Worm (Caenorhabditis elegans) whole organism, L3 larva: ENCODE measurements around the gene nyn-3.
A peak's percentile ranks its signal among the peaks of the same experiment; 100 is the strongest.

Experiments used
- ZK546.5 ChIP-seq: sonication (generic microtip); optimal IDR thresholded peaks from 2 replicates; lab custom pipeline; 2017; ENCODE audit warnings: missing biosample characterization, missing genetic modification characterization
- aly-2 ChIP-seq: fragments of 150-350 bp; optimal IDR thresholded peaks from 2 replicates; lab custom pipeline; 2014; ENCODE audit warnings: missing biosample characterization, missing genetic modification characterization
- ama-1 ChIP-seq: fragments of 150-350 bp; optimal IDR thresholded peaks from 2 replicates; lab custom pipeline; 2018
- ceh-16 ChIP-seq: sonication (generic microtip); optimal IDR thresholded peaks from 2 replicates; lab custom pipeline; 2017; ENCODE audit warnings: missing biosample characterization, missing genetic modification characterization
- ceh-82 ChIP-seq: fragments of 150-350 bp; optimal IDR thresholded peaks from 2 replicates; lab custom pipeline; 2014; ENCODE audit warnings: missing biosample characterization, missing genetic modification characterization
- daf-12 ChIP-seq: fragments of 150-350 bp; optimal IDR thresholded peaks from 2 replicates; lab custom pipeline; 2014; ENCODE audit warnings: missing biosample characterization, missing genetic modification reagents, missing genetic modification characterization
- egl-27 ChIP-seq: sonication (generic microtip); optimal IDR thresholded peaks from 4 replicates; lab custom pipeline; 2017; ENCODE audit warnings: missing biosample characterization, missing genetic modification reagents, missing genetic modification characterization
- elt-1 ChIP-seq: fragments of 150-350 bp; optimal IDR thresholded peaks from 2 replicates; lab custom pipeline; 2014; ENCODE audit warnings: missing biosample characterization, missing genetic modification characterization
- elt-2 ChIP-seq: sonication (generic microtip); optimal IDR thresholded peaks from 2 replicates; lab custom pipeline; 2016; ENCODE audit warnings: missing genetic modification reagents, mild to moderate bottlenecking, missing genetic modification characterization, missing compliant biosample characterization
- elt-3 ChIP-seq, 3 experiments: fragments of 150-350 bp in 1 of 3; sonication (generic microtip) in 2 of 3; optimal IDR thresholded peaks; 2 replicates in 2 of 3; 4 replicates in 1 of 3; lab custom pipeline; 2014 to 2017; ENCODE audit warnings: missing biosample characterization in 3 of 3, missing genetic modification characterization in 3 of 3
- fkh-10 ChIP-seq: sonication (generic microtip); optimal IDR thresholded peaks from 2 replicates; lab custom pipeline; 2017; ENCODE audit warnings: missing biosample characterization, missing genetic modification reagents, missing genetic modification characterization
- fkh-2 ChIP-seq: fragments of 150-350 bp; optimal IDR thresholded peaks from 2 replicates; lab custom pipeline; 2014; ENCODE audit warnings: missing biosample characterization, missing genetic modification reagents, missing genetic modification characterization
- hmg-11 ChIP-seq: sonication (generic microtip); optimal IDR thresholded peaks from 2 replicates; lab custom pipeline; 2016; ENCODE audit warnings: missing genetic modification characterization, missing compliant biosample characterization
- jun-1 ChIP-seq: fragments of 150-350 bp; optimal IDR thresholded peaks from 2 replicates; lab custom pipeline; 2014; ENCODE audit warnings: missing biosample characterization, missing genetic modification reagents, missing genetic modification characterization
- lin-15B ChIP-seq: fragments of 150-350 bp; optimal IDR thresholded peaks from 2 replicates; lab custom pipeline; 2014; ENCODE audit warnings: missing biosample characterization, missing genetic modification characterization
- lin-39 ChIP-seq: fragments of 150-350 bp; optimal IDR thresholded peaks from 2 replicates; lab custom pipeline; 2018; ENCODE audit warnings: missing biosample characterization, missing genetic modification reagents, missing genetic modification characterization
- lsy-12 ChIP-seq: sonication (generic microtip); optimal IDR thresholded peaks from 2 replicates; lab custom pipeline; 2016; ENCODE audit warnings: mild to moderate bottlenecking, missing genetic modification characterization, missing compliant biosample characterization
- mml-1 ChIP-seq: fragments of 150-350 bp; sonication (generic microtip); optimal IDR thresholded peaks from 3 replicates; lab custom pipeline; 2014; ENCODE audit warnings: missing biosample characterization, missing genetic modification characterization
- nfya-1 ChIP-seq: sonication (generic microtip); optimal IDR thresholded peaks from 2 replicates; lab custom pipeline; 2017; ENCODE audit warnings: missing genetic modification characterization, mild to moderate bottlenecking, missing compliant biosample characterization, antibody characterized with exemption, moderate library complexity; ENCODE audit not compliant: insufficient read depth
- nhr-11 ChIP-seq: fragments of 150-350 bp; optimal IDR thresholded peaks from 2 replicates; lab custom pipeline; 2014; ENCODE audit warnings: missing biosample characterization, missing genetic modification characterization
- nhr-12 ChIP-seq: fragments of 150-350 bp; optimal IDR thresholded peaks from 2 replicates; lab custom pipeline; 2014; ENCODE audit warnings: missing biosample characterization, missing genetic modification characterization
- nhr-23 ChIP-seq: fragments of 150-350 bp; optimal IDR thresholded peaks from 2 replicates; lab custom pipeline; 2014; ENCODE audit warnings: missing biosample characterization, missing genetic modification reagents, missing genetic modification characterization
- nhr-237 ChIP-seq: fragments of 150-350 bp; optimal IDR thresholded peaks from 2 replicates; lab custom pipeline; 2014; ENCODE audit warnings: missing biosample characterization, missing genetic modification characterization
- nhr-25 ChIP-seq: sonication (generic microtip); optimal IDR thresholded peaks from 2 replicates; lab custom pipeline; 2017; ENCODE audit warnings: missing biosample characterization, missing genetic modification characterization
- nhr-43 ChIP-seq: sonication (generic microtip); optimal IDR thresholded peaks from 2 replicates; lab custom pipeline; 2016; ENCODE audit warnings: mild to moderate bottlenecking, missing genetic modification characterization, missing compliant biosample characterization; ENCODE audit not compliant: poor library complexity, severe bottlenecking
- nhr-67 ChIP-seq: fragments of 150-350 bp; optimal IDR thresholded peaks from 2 replicates; lab custom pipeline; 2014; ENCODE audit warnings: missing biosample characterization, missing genetic modification characterization
- nhr-76 ChIP-seq: fragments of 150-350 bp; sonication (generic microtip); optimal IDR thresholded peaks from 5 replicates; lab custom pipeline; 2014; ENCODE audit warnings: missing biosample characterization, missing genetic modification characterization
- nhr-77 ChIP-seq: fragments of 150-350 bp; optimal IDR thresholded peaks from 2 replicates; lab custom pipeline; 2014; ENCODE audit warnings: missing biosample characterization, missing genetic modification characterization
- pha-4 ChIP-seq: fragments of 150-350 bp; optimal IDR thresholded peaks from 2 replicates; lab custom pipeline; 2014; ENCODE audit warnings: missing biosample characterization, missing genetic modification reagents, missing genetic modification characterization
- pqm-1 ChIP-seq: fragments of 150-350 bp; optimal IDR thresholded peaks from 2 replicates; lab custom pipeline; 2017; ENCODE audit warnings: missing biosample characterization, missing genetic modification characterization, inconsistent platforms
- sea-2 ChIP-seq: fragments of 150-350 bp; sonication (generic microtip); optimal IDR thresholded peaks from 4 replicates; lab custom pipeline; 2014; ENCODE audit warnings: missing biosample characterization, missing genetic modification reagents, missing genetic modification characterization
- skn-1 ChIP-seq: fragments of 150-350 bp; optimal IDR thresholded peaks from 2 replicates; lab custom pipeline; 2014; ENCODE audit warnings: missing biosample characterization, missing genetic modification characterization
- tbx-2 ChIP-seq: sonication (generic microtip); optimal IDR thresholded peaks from 2 replicates; lab custom pipeline; 2016; ENCODE audit warnings: mild to moderate bottlenecking, missing genetic modification characterization, missing compliant biosample characterization
- unc-39 ChIP-seq: sonication (generic microtip); optimal IDR thresholded peaks from 4 replicates; lab custom pipeline; 2017; ENCODE audit warnings: missing biosample characterization, missing genetic modification characterization
- unc-62 ChIP-seq: fragments of 150-350 bp; sonication (generic microtip); optimal IDR thresholded peaks from 4 replicates; lab custom pipeline; 2014; ENCODE audit warnings: missing biosample characterization, missing genetic modification reagents, missing genetic modification characterization
- zag-1 ChIP-seq: fragments of 150-350 bp; optimal IDR thresholded peaks from 2 replicates; lab custom pipeline; 2014; ENCODE audit warnings: missing biosample characterization, missing genetic modification characterization
- ztf-11 ChIP-seq: fragments of 150-350 bp; optimal IDR thresholded peaks from 2 replicates; lab custom pipeline; 2014; ENCODE audit warnings: missing biosample characterization, missing genetic modification characterization
- ztf-4 ChIP-seq: fragments of 150-350 bp; optimal IDR thresholded peaks from 2 replicates; lab custom pipeline; 2014; ENCODE audit warnings: missing biosample characterization, missing genetic modification characterization

The nyn-3 gene

DNA sequence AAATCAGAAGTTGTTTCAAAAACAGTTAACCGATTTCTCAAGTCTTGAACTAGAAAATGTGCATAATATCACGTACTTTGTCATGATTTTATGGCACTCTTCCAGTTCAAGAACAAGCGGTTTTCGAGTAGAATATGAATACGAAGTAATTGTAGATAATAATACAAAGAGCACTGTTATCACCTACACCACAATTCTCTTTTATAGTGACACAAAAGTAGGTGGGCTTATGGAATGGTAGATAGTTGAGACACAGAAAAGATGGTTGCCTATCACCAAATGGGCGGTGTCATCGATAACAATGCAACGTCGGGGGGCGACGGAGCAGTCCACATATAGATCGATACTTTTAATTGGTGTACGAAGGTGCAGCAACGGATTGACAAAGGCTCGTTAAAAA is 36.2 kb upstream of the nyn-3 start:
- TF ChIP-seq pqm-1 (tag; lab: Kevin White, UChicago) (peak; percentile 96), aly-2 (tag; lab: Kevin White, UChicago) (no peak), jun-1 (tag; lab: Kevin White, UChicago) (peak; percentile 81), elt-2 (tag; lab: Kevin White, UChicago) (peak; percentile 99), sea-2 (GFP tag; lab: Kevin White, UChicago) (no peak), nfya-1 (tag; lab: Kevin White, UChicago) (peak; percentile 8), pha-4 (tag; lab: Kevin White, UChicago) (peak; percentile 61)

DNA sequence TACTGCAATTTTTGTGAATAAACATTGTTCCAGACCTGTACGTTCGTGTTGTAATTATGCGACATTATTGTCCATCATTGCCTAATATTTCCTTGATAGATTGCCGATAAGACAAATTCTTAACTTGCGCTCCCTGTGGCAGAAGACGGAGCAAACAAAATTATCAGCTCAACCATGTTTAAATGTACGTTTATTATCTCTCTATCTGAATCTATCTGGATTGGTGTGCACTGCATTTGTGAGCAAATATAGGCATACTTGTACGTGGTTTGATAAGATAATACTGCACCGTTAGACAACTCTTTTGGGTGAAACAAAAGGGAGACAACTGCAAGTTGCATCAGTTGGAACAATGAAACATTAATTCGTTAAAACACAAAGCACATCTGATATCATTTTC is 34.9 kb upstream of the nyn-3 start:
- TF ChIP-seq elt-2 (tag; lab: Kevin White, UChicago) (peak; percentile 99), nhr-23 (tag; lab: Kevin White, UChicago) (no peak), jun-1 (tag; lab: Kevin White, UChicago) (peak; percentile 70), unc-39 (tag; lab: Kevin White, UChicago) (no peak), ama-1 (lab: Kevin White, UChicago) (no peak), ztf-11 (tag; lab: Kevin White, UChicago) (no peak), nfya-1 (tag; lab: Kevin White, UChicago) (peak; percentile 4), pha-4 (tag; lab: Kevin White, UChicago) (peak; percentile 41), fkh-10 (GFP tag; lab: Kevin White, UChicago) (no peak), nhr-76 (tag; lab: Kevin White, UChicago) (no peak), ZK546.5 (no peak), skn-1 (tag; lab: Kevin White, UChicago) (peak; percentile 39), egl-27 (tag; lab: Kevin White, UChicago) (no peak), daf-12 (tag; lab: Kevin White, UChicago) (no peak), ztf-4 (tag; lab: Kevin White, UChicago) (no peak), nhr-77 (tag; lab: Kevin White, UChicago) (no peak), nhr-12 (no peak), nhr-43 (no peak), ceh-82 (no peak), nhr-11 (tag; lab: Kevin White, UChicago) (no peak), pqm-1 (tag; lab: Kevin White, UChicago) (peak; percentile 98), unc-62 (GFP tag; lab: Kevin White, UChicago) (no peak), lin-39 (no peak), nhr-237 (no peak), elt-1 (tag; lab: Kevin White, UChicago) (no peak)

DNA sequence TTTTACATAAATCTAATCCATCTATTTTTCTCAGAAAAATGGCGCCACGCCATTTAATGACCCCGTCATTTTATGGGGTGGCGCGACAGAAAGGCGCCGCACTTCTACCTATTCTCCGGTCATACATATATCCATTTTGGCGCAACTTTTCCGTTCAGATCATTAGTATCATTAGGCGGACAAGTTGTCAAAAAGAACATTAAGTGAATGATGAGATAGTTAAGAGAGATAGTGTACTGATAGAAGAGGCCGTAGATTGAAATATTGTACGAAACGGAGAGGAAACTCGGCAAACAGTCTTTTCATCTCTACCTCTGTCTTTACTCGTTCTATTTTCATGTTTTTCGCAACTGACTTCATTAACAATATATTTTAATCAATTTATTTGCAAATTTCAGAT is 31.7 kb upstream of the nyn-3 start, which contains the start of gene sma-6:
TSS of gene sma-6 (plus strand) at position 399 of the 400 bp plus-strand sequence.
- TF ChIP-seq elt-2 (tag; lab: Kevin White, UChicago): peak; percentile 30
- no peak for TF ChIP-seq nhr-25
- peak; percentile 18 for TF ChIP-seq nhr-23 (tag; lab: Kevin White, UChicago)

DNA sequence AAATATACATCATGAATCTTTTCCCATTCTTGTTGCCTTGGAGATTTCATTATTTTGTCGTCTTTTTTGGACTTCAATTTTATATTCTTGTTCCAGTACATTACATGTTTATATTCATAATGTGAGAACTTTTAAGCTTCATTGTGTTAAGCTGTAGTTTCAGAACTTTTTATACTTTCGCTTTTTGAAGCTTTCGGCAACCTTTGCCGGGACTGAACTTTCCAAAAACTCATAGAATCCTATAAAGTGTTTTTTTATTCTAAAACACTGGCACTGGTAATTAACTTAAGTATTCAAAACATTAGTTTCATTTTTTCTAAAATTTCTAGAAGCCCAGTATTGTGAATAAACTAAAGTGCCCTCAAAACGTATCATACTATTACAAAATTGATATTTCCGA is 30.6 kb upstream of the nyn-3 start, which contains the start of gene C32D5.4:
TSS of gene C32D5.4 (minus strand) at position 101 of the 400 bp plus-strand sequence.
- TF ChIP-seq lsy-12 (tag; lab: Kevin White, UChicago) (no peak), nhr-25 (no peak)
- TF ChIP-seq, all 47 proteins: peak for 0

DNA sequence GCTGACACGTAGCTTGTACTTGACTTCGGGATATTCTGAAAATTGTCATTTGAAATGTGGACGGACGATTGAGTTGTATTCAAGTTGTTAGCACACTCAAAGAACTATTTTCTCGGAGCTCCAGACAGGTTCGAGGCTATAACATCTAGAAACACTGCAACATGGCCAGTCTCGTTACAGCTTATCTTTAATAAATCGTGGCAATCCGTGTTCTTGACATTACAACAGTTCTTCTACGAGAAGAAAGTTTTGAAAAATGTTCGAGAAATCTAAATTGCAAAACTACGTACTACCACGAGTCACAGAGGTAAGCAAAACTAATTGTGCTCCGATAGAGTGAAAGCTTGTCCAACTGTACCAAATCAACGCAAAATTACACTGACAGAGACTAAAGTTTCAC is 29.7 kb upstream of the nyn-3 start:
- TF ChIP-seq ZK546.5 (no peak), ztf-11 (tag; lab: Kevin White, UChicago) (no peak), ama-1 (lab: Kevin White, UChicago) (no peak), egl-27 (tag; lab: Kevin White, UChicago) (no peak)

DNA sequence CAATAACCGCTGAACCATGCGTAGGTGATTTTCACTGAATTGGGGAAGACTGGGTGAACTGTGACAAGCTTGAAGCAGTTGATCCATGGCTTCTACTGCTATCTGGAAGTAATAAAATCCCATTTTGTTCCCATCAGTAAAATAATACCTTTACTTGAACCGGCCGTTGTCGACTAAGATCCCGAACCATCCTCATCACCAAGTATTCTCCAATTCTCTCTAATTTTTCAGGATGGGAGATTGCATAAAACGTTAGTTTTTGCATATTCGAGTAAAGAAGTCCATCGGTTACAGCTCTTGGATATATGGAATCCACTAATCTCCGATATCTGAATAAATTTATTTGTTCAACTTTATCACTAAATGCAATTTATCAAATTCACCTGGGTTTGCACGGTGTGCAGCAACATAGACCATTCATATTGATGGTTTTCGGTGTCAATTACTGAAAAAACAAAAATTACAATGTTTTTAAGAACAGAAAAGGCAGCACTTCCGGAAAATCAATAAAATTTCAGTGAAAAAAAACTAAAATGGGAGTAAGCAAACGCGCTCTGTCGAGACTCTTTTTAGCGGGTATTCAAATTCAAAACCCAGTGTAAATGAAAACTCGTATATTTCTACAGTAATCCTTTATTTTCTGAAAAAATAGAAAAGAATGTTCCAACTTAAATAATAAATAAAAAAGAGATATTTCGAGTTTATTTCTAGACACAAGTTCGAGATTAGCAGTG is 28.4 kb upstream of the nyn-3 start, which contains the start of gene efr-3:
TSS of gene efr-3 (minus strand) at position 505 of the 734 bp plus-strand sequence.
- TF ChIP-seq zag-1 (tag; lab: Kevin White, UChicago): no peak
- TF ChIP-seq hmg-11 (tag; lab: Kevin White, UChicago): no peak
- TF ChIP-seq ceh-16 (tag; lab: Kevin White, UChicago): no peak
- no peak for TF ChIP-seq mml-1 (tag; lab: Kevin White, UChicago)
- no peak for TF ChIP-seq nhr-43
- TF ChIP-seq unc-62 (GFP tag; lab: Kevin White, UChicago): no peak
- TF ChIP-seq ZK546.5: no peak
- peak; percentile 62 for TF ChIP-seq lin-15B
- peak; percentile 63 for TF ChIP-seq nfya-1 (tag; lab: Kevin White, UChicago)
- TF ChIP-seq nhr-77 (tag; lab: Kevin White, UChicago): no peak
- no peak for TF ChIP-seq tbx-2 (tag; lab: Kevin White, UChicago)
- no peak for TF ChIP-seq ztf-11 (tag; lab: Kevin White, UChicago)
- no peak for TF ChIP-seq lsy-12 (tag; lab: Kevin White, UChicago)
- TF ChIP-seq jun-1 (tag; lab: Kevin White, UChicago): no peak
- no peak for TF ChIP-seq skn-1 (tag; lab: Kevin White, UChicago)
- no peak for TF ChIP-seq elt-3 (tag; optimal IDR thresholded peaks at IDR 0.05; lab: Kevin White, UChicago)
- TF ChIP-seq fkh-2 (tag; lab: Kevin White, UChicago): no peak
- no peak for TF ChIP-seq nhr-12
- no peak for TF ChIP-seq nhr-25
- TF ChIP-seq pha-4 (tag; lab: Kevin White, UChicago): peak; percentile 71
- no peak for TF ChIP-seq nhr-67
- TF ChIP-seq nhr-11 (tag; lab: Kevin White, UChicago): no peak
- no peak for TF ChIP-seq sea-2 (GFP tag; lab: Kevin White, UChicago)
- TF ChIP-seq unc-39 (tag; lab: Kevin White, UChicago): no peak
